Worm (Caenorhabditis elegans) whole organism, L4 larva: ENCODE measurements around the gene twk-20.

Source experiments
- D1046.2 ChIP-seq: fragments of 200-800 bp; sonication (Bioruptor generic); IDR thresholded peaks from 2 replicates; pipeline ENCODE4 v1.3.6; 2022; ENCODE audit warnings: missing genetic modification characterization, missing compliant biosample characterization
- F26F4.8 ChIP-seq: fragments of 200-800 bp; sonication (Bioruptor generic); conservative IDR thresholded peaks from 2 replicates; pipeline ENCODE4 v1.3.6; 2022; ENCODE audit warnings: missing genetic modification characterization, missing compliant biosample characterization
- F44E2.7 ChIP-seq: fragments of 200-800 bp; sonication (Bioruptor generic); IDR thresholded peaks from 2 replicates; pipeline ENCODE4 v2.1.2; 2022; ENCODE audit warnings: missing genetic modification characterization, missing compliant biosample characterization
- T20F7.1 ChIP-seq: fragments of 200-800 bp; sonication (Bioruptor generic); optimal IDR thresholded peaks from 2 replicates; lab custom pipeline; 2018; ENCODE audit warnings: mild to moderate bottlenecking, missing genetic modification characterization, missing compliant biosample characterization
- Y75B8A.6 ChIP-seq: fragments of 200-800 bp; sonication (Bioruptor generic); IDR thresholded peaks from 2 replicates; pipeline ENCODE4 v1.3.6; 2022; ENCODE audit warnings: missing genetic modification reagents, missing genetic modification characterization, missing compliant biosample characterization
- aly-2 ChIP-seq: sonication (generic microtip); optimal IDR thresholded peaks from 2 replicates; lab custom pipeline; 2018; ENCODE audit warnings: missing biosample characterization, missing genetic modification characterization
- attf-4 ChIP-seq: sonication (generic microtip); optimal IDR thresholded peaks from 3 replicates; lab custom pipeline; 2017; ENCODE audit warnings: missing biosample characterization, missing genetic modification characterization
- ceh-28 ChIP-seq: fragments of 150-350 bp; optimal IDR thresholded peaks from 2 replicates; lab custom pipeline; 2014; ENCODE audit warnings: missing biosample characterization, missing genetic modification reagents, missing genetic modification characterization
- ceh-44 ChIP-seq: fragments of 200-800 bp; sonication (Bioruptor generic); IDR thresholded peaks from 2 replicates; pipeline ENCODE4 v1.3.6; 2022; ENCODE audit warnings: missing genetic modification reagents, missing genetic modification characterization, missing compliant biosample characterization
- cey-2 ChIP-seq: sonication (generic microtip); optimal IDR thresholded peaks from 3 replicates; lab custom pipeline; 2017; ENCODE audit warnings: missing genetic modification characterization, mild to moderate bottlenecking, missing compliant biosample characterization, antibody characterized with exemption, borderline replicate concordance; ENCODE audit not compliant: insufficient read depth
- daf-16 ChIP-seq, 3 experiments: sonication (generic microtip); optimal IDR thresholded peaks; 2 replicates each; lab custom pipeline; 2016 to 2017; ENCODE audit warnings: missing genetic modification characterization in 3 of 3, missing genetic modification reagents in 3 of 3, mild to moderate bottlenecking in 2 of 3, missing compliant biosample characterization in 2 of 3, missing biosample characterization in 1 of 3, moderate library complexity in 1 of 3
- daf-19 ChIP-seq: fragments of 200-800 bp; sonication (Bioruptor generic); conservative IDR thresholded peaks from 2 replicates; pipeline ENCODE4 v1.3.6; 2022; ENCODE audit warnings: missing genetic modification characterization, missing compliant biosample characterization
- dmd-6 ChIP-seq: fragments of 200-800 bp; sonication (Bioruptor generic); IDR thresholded peaks from 2 replicates; pipeline ENCODE4 v1.3.6; 2022; ENCODE audit warnings: missing genetic modification reagents, missing genetic modification characterization, missing compliant biosample characterization
- dmd-9 ChIP-seq: fragments of 200-800 bp; sonication (Bioruptor generic); IDR thresholded peaks from 2 replicates; pipeline ENCODE4 v1.3.6; 2022; ENCODE audit warnings: missing genetic modification reagents, missing genetic modification characterization, missing compliant biosample characterization
- duxl-1 ChIP-seq: sonication (generic microtip); optimal IDR thresholded peaks from 2 replicates; lab custom pipeline; 2016; ENCODE audit warnings: mild to moderate bottlenecking, missing genetic modification characterization, moderate library complexity, missing compliant biosample characterization; ENCODE audit not compliant: poor library complexity
- dve-1 ChIP-seq: sonication (generic microtip); optimal IDR thresholded peaks from 2 replicates; lab custom pipeline; 2017; ENCODE audit warnings: antibody characterized with exemption, mild to moderate bottlenecking, missing genetic modification characterization, missing compliant biosample characterization; ENCODE audit not compliant: insufficient read depth
- gei-8 ChIP-seq: fragments of 200-800 bp; sonication (Bioruptor generic); optimal IDR thresholded peaks from 2 replicates; lab custom pipeline; 2018; ENCODE audit warnings: mild to moderate bottlenecking, missing genetic modification characterization, missing compliant biosample characterization
- hlh-11 ChIP-seq: fragments of 200-800 bp; sonication (Bioruptor generic); optimal IDR thresholded peaks from 2 replicates; lab custom pipeline; 2018; ENCODE audit warnings: mild to moderate bottlenecking, missing genetic modification characterization, missing compliant biosample characterization
- hlh-30 ChIP-seq: sonication (generic microtip); optimal IDR thresholded peaks from 2 replicates; lab custom pipeline; 2017; ENCODE audit warnings: antibody characterized with exemption, mild to moderate bottlenecking, missing genetic modification characterization, missing compliant biosample characterization; ENCODE audit not compliant: insufficient read depth
- hmg-1.1 ChIP-seq: fragments of 200-800 bp; sonication (Bioruptor generic); IDR thresholded peaks from 2 replicates; pipeline ENCODE4 v1.3.6; 2022; ENCODE audit warnings: missing genetic modification reagents, missing genetic modification characterization, missing compliant biosample characterization
- lim-7 ChIP-seq: fragments of 200-800 bp; sonication (Bioruptor generic); IDR thresholded peaks from 2 replicates; pipeline ENCODE4 v1.3.6; 2022; ENCODE audit warnings: missing genetic modification characterization, missing compliant biosample characterization
- lin-38 ChIP-seq: fragments of 200-800 bp; sonication (Bioruptor generic); IDR thresholded peaks from 2 replicates; pipeline ENCODE4 v1.3.6; 2022; ENCODE audit warnings: missing genetic modification reagents, missing genetic modification characterization, missing compliant biosample characterization
- mep-1 ChIP-seq: fragments of 150-350 bp; sonication (generic microtip); optimal IDR thresholded peaks from 3 replicates; lab custom pipeline; 2014; ENCODE audit warnings: missing biosample characterization, missing genetic modification characterization
- mes-2 ChIP-seq: sonication (generic microtip); optimal IDR thresholded peaks from 2 replicates; lab custom pipeline; 2016; ENCODE audit warnings: missing genotype, mild to moderate bottlenecking, missing genetic modification characterization, missing compliant biosample characterization; ENCODE audit not compliant: poor library complexity, severe bottlenecking
- mxl-3 ChIP-seq: fragments of 200-800 bp; sonication (Bioruptor generic); optimal IDR thresholded peaks from 2 replicates; lab custom pipeline; 2018; ENCODE audit warnings: mild to moderate bottlenecking, missing genetic modification characterization, missing compliant biosample characterization
- nhr-25 ChIP-seq: sonication (generic microtip); optimal IDR thresholded peaks from 2 replicates; lab custom pipeline; 2017; ENCODE audit warnings: missing genetic modification characterization, mild to moderate bottlenecking, missing compliant biosample characterization, antibody characterized with exemption, moderate library complexity, borderline replicate concordance; ENCODE audit not compliant: insufficient read depth
- nhr-28 ChIP-seq: fragments of 150-350 bp; optimal IDR thresholded peaks from 2 replicates; lab custom pipeline; 2014; ENCODE audit warnings: missing biosample characterization, missing genetic modification characterization
- nhr-42 ChIP-seq: fragments of 200-800 bp; sonication (Bioruptor generic); IDR thresholded peaks from 2 replicates; pipeline ENCODE4 v1.3.6; 2022; ENCODE audit warnings: missing genetic modification characterization, missing compliant biosample characterization
- nhr-48 ChIP-seq: sonication (generic microtip); optimal IDR thresholded peaks from 2 replicates; lab custom pipeline; 2016; ENCODE audit warnings: mild to moderate bottlenecking, missing genetic modification characterization, missing compliant biosample characterization
- nhr-6 ChIP-seq: fragments of 150-350 bp; optimal IDR thresholded peaks from 2 replicates; lab custom pipeline; 2014; ENCODE audit warnings: missing biosample characterization, missing genetic modification characterization
- pha-4 ChIP-seq, 2 experiments: fragments of 150-350 bp in 1 of 2; fragments of 200-800 bp in 1 of 2; sonication (Bioruptor generic) in 1 of 2; IDR thresholded peaks in 1 of 2; optimal IDR thresholded peaks in 1 of 2; 2 replicates each; pipeline versions ENCODE4 v1.3.6 to Lab custom; 2014 to 2022; ENCODE audit warnings: missing genetic modification characterization in 2 of 2, missing genetic modification reagents in 2 of 2, missing biosample characterization in 1 of 2, missing compliant biosample characterization in 1 of 2
- pqm-1 ChIP-seq: sonication (generic microtip); optimal IDR thresholded peaks from 2 replicates; lab custom pipeline; 2017; ENCODE audit warnings: missing biosample characterization, missing genetic modification characterization
- rbr-2 ChIP-seq: sonication (generic microtip); optimal IDR thresholded peaks from 2 replicates; lab custom pipeline; 2016; ENCODE audit warnings: missing genotype, missing genetic modification characterization, missing compliant biosample characterization
- sdz-12 ChIP-seq: fragments of 200-800 bp; sonication (Bioruptor generic); optimal IDR thresholded peaks from 2 replicates; lab custom pipeline; 2018; ENCODE audit warnings: mild to moderate bottlenecking, missing genetic modification characterization, missing compliant biosample characterization
- set-16 ChIP-seq: fragments of 200-800 bp; sonication (Bioruptor generic); IDR thresholded peaks from 2 replicates; pipeline ENCODE4 v1.3.6; 2022; ENCODE audit warnings: missing genetic modification reagents, missing genetic modification characterization, missing compliant biosample characterization
- skn-1 ChIP-seq: fragments of 150-350 bp; optimal IDR thresholded peaks from 2 replicates; lab custom pipeline; 2014; ENCODE audit warnings: missing biosample characterization, missing genetic modification characterization
- snpc-4 ChIP-seq: fragments of 150-350 bp; optimal IDR thresholded peaks from 2 replicates; lab custom pipeline; 2014; ENCODE audit warnings: missing biosample characterization, missing genetic modification characterization
- spr-3 ChIP-seq: fragments of 200-800 bp; sonication (Bioruptor generic); optimal IDR thresholded peaks from 2 replicates; lab custom pipeline; 2018; ENCODE audit warnings: mild to moderate bottlenecking, missing genetic modification characterization, missing compliant biosample characterization
- tra-1 ChIP-seq: fragments of 200-800 bp; sonication (Bioruptor generic); IDR thresholded peaks from 2 replicates; pipeline ENCODE4 v1.3.6; 2022; ENCODE audit warnings: missing genetic modification reagents, missing genetic modification characterization, missing compliant biosample characterization
- unc-62 ChIP-seq, 3 experiments: fragments of 150-350 bp in 1 of 3; sonication (generic microtip); optimal IDR thresholded peaks in 2 of 3; peaks in 1 of 3; 1 replicate in 1 of 3; 2 replicates in 2 of 3; lab custom pipeline; 2014 to 2017; ENCODE audit warnings: missing biosample characterization in 3 of 3, missing genetic modification characterization in 3 of 3, missing genetic modification reagents in 3 of 3, missing genotype in 1 of 3
- zag-1 ChIP-seq: fragments of 150-350 bp; optimal IDR thresholded peaks from 2 replicates; lab custom pipeline; 2014; ENCODE audit warnings: missing biosample characterization, missing genetic modification characterization
- zfp-2 ChIP-seq: sonication (generic microtip); optimal IDR thresholded peaks from 2 replicates; lab custom pipeline; 2016; ENCODE audit warnings: mild to moderate bottlenecking, missing genetic modification characterization, missing compliant biosample characterization

twk-20 gene

DNA sequence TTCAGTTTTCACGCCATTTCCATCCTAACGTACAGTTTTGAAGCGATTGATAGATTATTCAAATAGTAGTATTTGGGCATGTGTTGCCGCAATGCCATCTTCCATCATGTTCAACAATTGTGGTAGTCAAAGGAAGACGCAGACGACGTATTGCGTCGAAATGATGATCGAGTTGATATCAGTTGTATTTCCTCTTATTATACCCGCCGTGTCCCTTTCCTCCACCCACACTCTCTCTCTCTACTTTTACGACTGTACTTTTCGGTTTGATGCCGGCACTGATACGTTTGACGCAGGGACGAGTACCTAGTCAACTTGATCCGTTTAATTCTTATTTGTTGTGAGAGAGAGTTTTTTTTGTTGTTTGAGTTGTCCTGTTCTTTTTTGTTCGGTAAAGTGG is 32.9 kb downstream of the twk-20 start (continued):
- no peak for TF ChIP-seq nhr-42 (GFP tag; lab: Robert Waterston, UW)
- no peak for TF ChIP-seq daf-16 (GFP tag; optimal IDR thresholded peaks at IDR 0.05; lab: Kevin White, UChicago)
- TF ChIP-seq daf-16 (tag; optimal IDR thresholded peaks at IDR 0.05; lab: Kevin White, UChicago), result peak; percentile 81
- TF ChIP-seq mxl-3 (GFP tag; lab: Kevin White, UChicago), result peak; percentile 67
- TF ChIP-seq D1046.2 (GFP tag; lab: Robert Waterston, UW), result no peak
- no peak for TF ChIP-seq zag-1
- no peak for TF ChIP-seq ceh-28 (tag; lab: Kevin White, UChicago)

DNA sequence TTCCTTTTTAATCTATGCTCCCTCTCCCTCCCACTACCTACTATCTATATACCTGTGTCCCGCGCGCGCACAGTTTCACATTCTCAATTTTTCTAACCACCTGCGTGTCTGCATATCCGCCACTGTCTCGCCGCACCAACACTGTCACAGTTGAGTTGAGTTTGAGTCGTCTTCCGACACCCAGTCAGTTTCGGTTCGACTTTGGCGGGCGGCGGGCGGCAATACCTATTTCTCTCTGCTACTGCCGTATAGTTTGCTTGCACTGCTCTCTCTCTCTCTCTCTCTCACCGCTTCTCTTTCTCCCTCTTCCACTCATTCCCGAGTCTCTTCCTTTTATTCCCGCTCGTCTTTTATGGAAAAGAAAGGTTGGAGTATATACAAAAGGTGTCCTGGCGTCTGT is 35.8 kb downstream of the twk-20 start:
- TF ChIP-seq spr-3 (GFP tag; lab: Kevin White, UChicago) (no peak), nhr-6 (tag; lab: Kevin White, UChicago) (peak; percentile 29), set-16 (GFP tag; lab: Robert Waterston, UW) (peak; percentile 42), Y75B8A.6 (GFP tag; lab: Robert Waterston, UW) (no peak), lim-7 (GFP tag; lab: Robert Waterston, UW) (no peak), hlh-30 (peak; percentile 18), nhr-48 (no peak), hmg-1.1 (GFP tag; lab: Robert Waterston, UW) (peak; percentile 60), daf-19 (no peak), skn-1 (tag; lab: Kevin White, UChicago) (no peak), tra-1 (GFP tag; lab: Robert Waterston, UW) (no peak), F44E2.7 (no peak), mes-2 (tag; lab: Kevin White, UChicago) (peak; percentile 21), duxl-1 (tag; lab: Kevin White, UChicago) (no peak), nhr-25 (tag; lab: Kevin White, UChicago) (peak; percentile 24), pqm-1 (tag; lab: Kevin White, UChicago) (no peak), gei-8 (no peak), mep-1 (tag; lab: Kevin White, UChicago) (peak; percentile 7), ceh-28 (tag; lab: Kevin White, UChicago) (no peak), attf-4 (tag; lab: Kevin White, UChicago) (no peak), ceh-44 (GFP tag; lab: Robert Waterston, UW) (no peak), dve-1 (tag; lab: Kevin White, UChicago) (peak; percentile 50), pha-4 (GFP tag; IDR thresholded peaks at IDR 0.05; lab: Robert Waterston, UW) (peak; percentile 17; the same call in 1 of the 2 replicates), pha-4 (tag; optimal IDR thresholded peaks at IDR 0.05; lab: Kevin White, UChicago) (no peak), cey-2 (tag; lab: Kevin White, UChicago) (no peak), dmd-9 (no peak), nhr-28 (tag; lab: Kevin White, UChicago) (peak; percentile 22), zfp-2 (tag; lab: Kevin White, UChicago) (no peak), F26F4.8 (GFP tag; lab: Robert Waterston, UW) (no peak), mxl-3 (GFP tag; lab: Kevin White, UChicago) (peak; percentile 16), rbr-2 (peak; percentile 10), aly-2 (tag; lab: Kevin White, UChicago) (no peak), dmd-6 (GFP tag; lab: Robert Waterston, UW) (peak; percentile 43; the same call in 1 of the 2 replicates), hlh-11 (tag; lab: Kevin White, UChicago) (peak; percentile 75), sdz-12 (GFP tag; lab: Kevin White, UChicago) (no peak), lin-38 (GFP tag; lab: Robert Waterston, UW) (no peak), T20F7.1 (GFP tag; lab: Kevin White, UChicago) (no peak), snpc-4 (tag; lab: Kevin White, UChicago) (no peak), D1046.2 (GFP tag; lab: Robert Waterston, UW) (no peak), unc-62 (GFP tag; optimal IDR thresholded peaks at IDR 0.05 in 1 of 2; lab: Kevin White, UChicago) (peak in 1 of 2 experiments; percentile 87), unc-62 (tag; optimal IDR thresholded peaks at IDR 0.05; lab: Kevin White, UChicago) (no peak)
